Fruit fly (Drosophila melanogaster) whole organism, embryonic: ENCODE data around the gene CG10064.

Source experiments
- Bteb2 ChIP-seq: fragments of 200-800 bp; sonication (Bioruptor generic); optimal IDR thresholded peaks from 2 replicates; lab custom pipeline; 2016; ENCODE audit warnings: missing biosample characterization, missing genetic modification characterization
- CG14014 ChIP-seq: fragments of 200-800 bp; sonication (Bioruptor generic); IDR thresholded peaks from 2 replicates; pipeline ENCODE4 v1.3.6; 2022; ENCODE audit warnings: missing biosample characterization, missing genetic modification characterization
- CG17829 ChIP-seq: fragments of 200-800 bp; optimal IDR thresholded peaks from 2 replicates; lab custom pipeline; 2019; ENCODE audit warnings: missing biosample characterization, mild to moderate bottlenecking, missing genetic modification characterization, moderate library complexity
- CG4617 ChIP-seq: fragments of 200-800 bp; sonication (Bioruptor generic); optimal IDR thresholded peaks from 3 replicates; lab custom pipeline; 2016; ENCODE audit warnings: missing biosample characterization, missing genetic modification characterization, borderline replicate concordance
- NFAT ChIP-seq: fragments of 200-800 bp; sonication (Bioruptor generic); IDR thresholded peaks from 2 replicates; pipeline ENCODE4 v1.3.6; 2022; ENCODE audit warnings: missing biosample characterization, missing genetic modification characterization
- ato ChIP-seq: fragments of 200-800 bp; sonication (Bioruptor generic); IDR thresholded peaks from 2 replicates; pipeline ENCODE4 v1.3.6; 2022; ENCODE audit warnings: missing biosample characterization, missing genetic modification characterization; ENCODE audit not compliant: partially characterized antibody
- dpn ChIP-seq, 2 experiments: fragments of 200-800 bp; sonication (Bioruptor generic); optimal IDR thresholded peaks; 3 replicates each; lab custom pipeline; 2016; ENCODE audit warnings: missing biosample characterization in 2 of 2, missing genetic modification characterization in 2 of 2
- sc ChIP-seq, 3 experiments: fragments of >200 bp in 2 of 3; fragments of 200-800 bp in 1 of 3; sonication (Bioruptor generic) in 1 of 3; optimal IDR thresholded peaks; 2 replicates in 2 of 3; 3 replicates in 1 of 3; lab custom pipeline; 2017; ENCODE audit warnings: mild to moderate bottlenecking in 1 of 3, missing biosample characterization in 1 of 3, missing genetic modification characterization in 1 of 3, missing genetic modification reagents in 1 of 3
- trh ChIP-seq: fragments of 200-800 bp; sonication (Bioruptor generic); optimal IDR thresholded peaks from 2 replicates; lab custom pipeline; 2016; ENCODE audit warnings: missing biosample characterization, missing genetic modification characterization
- twi ChIP-seq: fragments of 200-800 bp; optimal IDR thresholded peaks from 2 replicates; lab custom pipeline; 2019; ENCODE audit warnings: missing biosample characterization, mild to moderate bottlenecking, missing genetic modification characterization, moderate library complexity

DNA sequence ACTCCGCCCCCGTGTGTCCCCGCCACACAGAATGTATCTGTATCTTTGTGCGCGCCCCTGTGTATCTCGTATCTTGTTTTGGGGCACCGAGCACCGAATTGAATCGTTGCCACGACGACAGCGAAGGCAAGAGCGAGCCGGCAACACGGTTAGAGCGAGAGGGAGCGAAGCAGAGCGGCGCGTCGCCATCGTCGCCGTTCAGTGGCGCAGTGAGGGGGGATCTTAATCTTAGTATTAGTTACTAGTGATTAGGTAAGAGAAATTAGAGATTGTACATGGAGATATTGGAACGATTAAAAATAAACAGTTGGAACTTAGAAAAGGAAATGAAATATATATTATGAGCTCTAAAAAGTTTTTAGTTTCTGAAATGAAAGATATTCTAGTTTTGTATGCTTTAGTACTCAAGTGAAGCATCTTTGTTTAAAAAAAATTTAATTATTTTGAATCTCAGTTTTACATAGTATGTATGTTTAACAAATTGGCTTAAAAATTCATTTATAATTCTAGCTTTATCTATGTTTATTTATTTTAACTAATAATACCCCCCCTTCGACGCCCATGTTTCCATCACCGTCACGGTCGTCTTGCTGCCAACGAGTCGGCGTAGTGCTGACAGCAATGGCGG, 21.4 kb upstream of the CG10064 start:
- TF ChIP-seq trh (GFP tag; lab: Kevin White, UChicago) = peak; percentile 80
- peak; percentile 77 for TF ChIP-seq dpn (GFP tag; optimal IDR thresholded peaks at IDR 0.05; lab: Kevin White, UChicago)
- peak; percentile 46 for TF ChIP-seq CG4617
- TF ChIP-seq twi (tag; lab: Kevin White, UChicago) = peak; percentile 80
- TF ChIP-seq ato (GFP tag; lab: Robert Waterston, UW) = no peak
- TF ChIP-seq CG14014 (GFP tag; lab: Robert Waterston, UW) = peak; percentile 51; the same call in 1 of the 2 replicates
- TF ChIP-seq sc (optimal IDR thresholded peaks at IDR 0.05; lab: Kevin White, UChicago) = no peak
- TF ChIP-seq sc (GFP tag; optimal IDR thresholded peaks at IDR 0.05; lab: Kevin White, UChicago) = peak; percentile 89
- peak; percentile 96 for TF ChIP-seq CG17829 (tag; lab: Kevin White, UChicago)
- peak; percentile 47 for TF ChIP-seq Bteb2 (GFP tag; lab: Kevin White, UChicago)
- peak; percentile 53 for TF ChIP-seq NFAT (GFP tag; lab: Robert Waterston, UW)
